Worm (Caenorhabditis elegans) whole organism, young adult: ENCODE data around the gene tre-2.
A peak's percentile ranks its signal among the peaks of the same experiment; 100 is the strongest.

Experiments
- F49E8.2 ChIP-seq: sonication (generic microtip); optimal IDR thresholded peaks from 3 replicates; lab custom pipeline; 2017; ENCODE audit warnings: missing genetic modification characterization, mild to moderate bottlenecking, missing compliant biosample characterization, antibody characterized with exemption, moderate library complexity; ENCODE audit not compliant: insufficient read depth
- K11D2.4 ChIP-seq: fragments of 200-800 bp; sonication (Bioruptor generic); IDR thresholded peaks from 2 replicates; pipeline ENCODE4 v1.3.6; 2022; ENCODE audit warnings: missing genetic modification reagents, missing genetic modification characterization, missing compliant biosample characterization
- hmg-20 ChIP-seq: fragments of 200-800 bp; sonication (Bioruptor generic); IDR thresholded peaks from 2 replicates; pipeline ENCODE4 v1.3.6; 2022; ENCODE audit warnings: missing genetic modification reagents, missing genetic modification characterization, missing compliant biosample characterization
- lin-35 ChIP-seq, 3 experiments: fragments of 150-350 bp in 2 of 3; sonication (generic microtip) in 1 of 3; optimal IDR thresholded peaks; 2 replicates each; lab custom pipeline; 2014 to 2018; ENCODE audit warnings: missing biosample characterization in 3 of 3, missing genetic modification characterization in 3 of 3, missing genetic modification reagents in 3 of 3
- madf-6 ChIP-seq: fragments of 200-800 bp; sonication (Bioruptor generic); IDR thresholded peaks from 2 replicates; pipeline ENCODE4 v1.3.6; 2022; ENCODE audit warnings: missing genetic modification reagents, missing genetic modification characterization, missing compliant biosample characterization
- nhr-27 ChIP-seq: fragments of 200-800 bp; sonication (Bioruptor generic); optimal IDR thresholded peaks from 2 replicates; lab custom pipeline; 2018; ENCODE audit warnings: mild to moderate bottlenecking, missing genetic modification characterization, moderate library complexity, missing compliant biosample characterization
- ztf-26 ChIP-seq: sonication (generic microtip); optimal IDR thresholded peaks from 2 replicates; lab custom pipeline; 2017; ENCODE audit warnings: missing genetic modification characterization, missing compliant biosample characterization

DNA sequence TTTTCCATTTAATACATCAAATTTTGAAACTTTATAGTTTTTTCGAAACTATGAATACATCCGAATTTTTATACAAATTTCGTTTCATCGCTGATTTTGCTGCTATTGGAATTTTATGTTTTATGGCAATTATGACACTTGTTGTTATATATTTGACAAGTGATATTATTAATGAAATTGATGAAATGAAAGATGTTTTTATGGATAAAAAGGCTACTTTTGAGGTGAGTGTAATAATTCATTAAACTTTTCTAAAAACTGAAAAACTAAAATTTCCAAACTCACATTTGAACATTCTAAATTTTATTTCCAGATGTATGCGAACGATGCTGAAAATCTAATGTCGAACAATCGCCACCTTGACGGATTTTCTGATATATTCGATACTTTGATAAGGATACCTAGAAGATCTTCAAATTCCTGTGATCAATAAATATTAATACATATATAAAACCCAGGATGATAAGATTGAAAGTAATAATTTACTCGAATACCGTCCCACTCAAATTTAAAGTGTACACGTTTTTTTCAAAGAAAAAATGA is 22.8 kb upstream of the tre-2 start, which contains the start of the genes T22D1.17 and T22D1.8:
- TF ChIP-seq lin-35 (GFP tag; optimal IDR thresholded peaks at IDR 0.05; lab: Kevin White, UChicago), result peak in 1 of 3 experiments; percentile 10
- TF ChIP-seq nhr-27 (tag; lab: Kevin White, UChicago), result no peak
- no peak for TF ChIP-seq hmg-20
- no peak for TF ChIP-seq K11D2.4 (GFP tag; lab: Robert Waterston, UW)
- peak; percentile 70 for TF ChIP-seq F49E8.2
- TF ChIP-seq ztf-26 (tag; lab: Kevin White, UChicago), result no peak
- TF ChIP-seq madf-6 (GFP tag; lab: Robert Waterston, UW), result peak; percentile 76
